Worm (Caenorhabditis elegans) whole organism, L2 larva: ENCODE data around the gene rfk-1.

Experiments used
- R02D3.7 ChIP-seq: fragments of 150-350 bp; optimal IDR thresholded peaks from 2 replicates; lab custom pipeline; 2014; ENCODE audit warnings: missing biosample characterization, missing genetic modification characterization
- aly-2 ChIP-seq: fragments of 150-350 bp; optimal IDR thresholded peaks from 2 replicates; lab custom pipeline; 2014; ENCODE audit warnings: missing biosample characterization, missing genetic modification characterization
- elt-1 ChIP-seq: fragments of 150-350 bp; optimal IDR thresholded peaks from 2 replicates; lab custom pipeline; 2014; ENCODE audit warnings: missing biosample characterization, missing genetic modification characterization
- lin-13 ChIP-seq: fragments of 150-350 bp; optimal IDR thresholded peaks from 2 replicates; lab custom pipeline; 2014; ENCODE audit warnings: missing biosample characterization, missing genetic modification reagents, missing genetic modification characterization
- unc-62 ChIP-seq: fragments of 150-350 bp; optimal IDR thresholded peaks from 2 replicates; lab custom pipeline; 2014; ENCODE audit warnings: missing biosample characterization, missing genetic modification reagents, missing genetic modification characterization

ce11 chrIV:10443510-10443909 lies 34.2 kb upstream of the rfk-1 start, which contains the start of gene F13B12.7:
- no peak for TF ChIP-seq R02D3.7
- TF ChIP-seq elt-1 (tag; lab: Kevin White, UChicago) = no peak
- no peak for TF ChIP-seq aly-2 (tag; lab: Kevin White, UChicago)
- no peak for TF ChIP-seq unc-62 (GFP tag; lab: Kevin White, UChicago)
- TF ChIP-seq lin-13 (GFP tag; lab: Kevin White, UChicago) = no peak
